Worm (Caenorhabditis elegans): Measurements from ENCODE around the gene hsp-3.

Gene hsp-3

DNA sequence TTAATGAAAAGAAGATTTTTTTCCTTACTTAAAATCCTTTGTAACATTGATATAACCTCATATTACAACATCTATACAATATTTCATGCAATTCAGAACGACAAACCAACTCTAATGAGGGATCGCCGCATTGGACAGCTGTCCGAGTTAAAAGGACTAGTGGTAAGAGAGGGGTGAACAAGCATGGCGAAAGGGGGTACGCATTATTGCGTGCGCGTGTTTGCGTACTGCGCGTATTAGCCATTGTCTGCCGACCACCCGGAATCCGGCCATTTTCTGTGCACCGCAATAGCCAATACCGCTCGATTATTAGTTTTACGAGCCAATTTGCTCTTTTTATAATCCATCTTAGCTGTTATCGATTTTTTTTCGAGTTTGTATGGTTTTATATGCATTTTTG, 5.6 kb upstream of the hsp-3 start, which contains the start of gene C15H9.4:
Gene C15H9.4 (plus strand): TSS at position 93 of the 400 bp plus-strand sequence.
- TF ChIP-seq unc-62 (GFP tag; optimal IDR thresholded peaks at IDR 0.05), result no peak

DNA sequence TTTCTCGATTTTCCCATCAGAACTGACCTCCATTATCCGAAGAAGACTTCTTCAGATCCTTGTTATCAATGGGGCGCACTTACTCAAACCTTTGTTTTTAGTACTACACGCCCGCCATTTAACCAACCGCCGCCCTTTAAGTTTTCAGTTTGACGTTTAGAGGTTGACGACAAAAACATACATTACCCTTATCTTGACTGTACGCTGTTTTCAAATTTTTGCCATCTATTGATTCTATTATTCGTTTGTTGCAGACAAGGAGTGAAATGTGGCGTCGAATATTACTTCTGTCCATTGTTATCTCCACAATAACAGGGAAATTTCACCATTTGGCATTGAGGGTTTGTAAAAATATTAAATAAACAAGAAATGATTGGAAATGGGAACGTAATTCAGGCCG, 1.1 kb upstream of the hsp-3 start, which contains the start of gene C15H9.5:
Gene C15H9.5 (plus strand): TSS at position 255 of the 400 bp plus-strand sequence.
- TF ChIP-seq unc-62 (GFP tag; optimal IDR thresholded peaks at IDR 0.05), result no peak

DNA sequence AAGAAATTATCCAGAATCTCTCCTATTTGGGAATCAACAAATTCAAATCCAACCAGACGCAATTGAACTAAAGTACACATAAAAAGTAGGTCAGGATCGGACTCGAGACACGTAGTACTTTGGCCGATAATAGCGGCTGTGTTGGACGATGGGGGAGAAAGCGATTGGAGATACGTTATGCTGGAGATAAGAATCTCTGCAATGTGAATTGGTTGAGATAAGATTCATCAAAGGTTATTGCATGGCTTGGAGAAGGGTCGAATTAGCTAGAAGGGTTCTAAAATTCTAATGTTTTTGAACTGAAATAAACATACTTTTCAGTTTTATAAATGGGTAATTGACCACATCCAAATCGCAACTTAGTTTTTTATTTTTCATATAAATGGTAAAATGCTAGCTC, 609 bp upstream of the hsp-3 start:
- TF ChIP-seq unc-62 (GFP tag; optimal IDR thresholded peaks at IDR 0.05), result no peak

DNA sequence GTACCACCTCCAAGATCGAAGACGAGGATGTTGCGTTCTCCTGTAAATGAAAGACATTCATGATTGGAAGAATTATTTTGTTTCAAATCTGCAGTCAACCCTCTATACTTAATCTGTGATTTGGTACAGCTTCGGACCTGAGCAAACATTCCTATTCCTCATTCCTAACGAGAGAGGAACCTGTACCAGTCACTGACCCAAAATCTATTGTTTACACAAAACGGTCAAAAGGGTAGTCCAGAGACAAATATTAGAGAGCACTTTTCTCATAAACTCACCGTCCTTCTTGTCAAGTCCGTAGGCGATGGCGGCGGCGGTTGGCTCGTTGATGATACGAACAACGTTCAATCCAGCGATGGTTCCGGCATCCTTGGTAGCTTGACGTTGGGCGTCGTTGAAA, 1.1 kb downstream of the hsp-3 start:
- no peak for TF ChIP-seq unc-62 (GFP tag; optimal IDR thresholded peaks at IDR 0.05)

DNA sequence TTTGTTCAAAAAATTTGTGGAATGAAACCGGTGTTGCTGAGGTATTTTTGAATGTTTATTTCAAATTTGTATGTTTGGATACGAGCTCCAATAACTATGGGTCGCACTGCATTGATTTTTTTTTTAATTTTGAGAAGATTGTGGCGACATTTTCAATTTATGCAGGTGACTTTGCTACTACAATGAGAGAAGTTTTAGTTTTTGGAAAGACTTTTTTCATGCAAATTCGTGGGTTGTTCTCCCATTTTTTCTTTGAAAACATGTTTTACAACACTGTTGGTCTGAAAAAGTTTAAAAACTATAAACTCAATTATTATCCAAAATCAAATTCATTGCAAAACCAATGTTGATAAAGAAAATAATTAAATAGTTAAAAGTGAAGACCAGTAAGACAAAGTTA, 3.2 kb downstream of the hsp-3 start:
- TF ChIP-seq unc-62 (GFP tag; optimal IDR thresholded peaks at IDR 0.05), result no peak

DNA sequence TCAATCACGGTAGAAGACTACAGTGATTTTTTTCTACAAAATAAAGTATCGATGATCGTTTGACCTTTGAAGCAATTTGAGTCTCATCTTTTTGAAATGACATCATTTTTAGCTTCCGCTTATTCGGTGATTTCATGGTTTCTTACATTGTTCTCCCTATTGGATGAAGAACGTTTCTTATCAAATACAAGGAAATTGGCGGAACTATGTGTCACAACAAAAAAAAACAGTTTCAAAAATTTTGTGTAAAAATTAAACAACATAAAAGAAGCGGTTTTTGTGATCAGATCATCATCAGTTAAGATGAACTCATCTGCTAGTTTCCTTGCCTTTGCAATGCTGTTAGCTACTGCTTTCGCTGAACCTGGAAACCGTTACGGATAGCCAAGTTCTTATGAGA, 4.2 kb downstream of the hsp-3 start, which contains the start of gene C45B2.8:
Gene C45B2.8 (plus strand): TSS at position 301 of the 400 bp plus-strand sequence.
- TF ChIP-seq unc-62 (GFP tag; optimal IDR thresholded peaks at IDR 0.05), result no peak

DNA sequence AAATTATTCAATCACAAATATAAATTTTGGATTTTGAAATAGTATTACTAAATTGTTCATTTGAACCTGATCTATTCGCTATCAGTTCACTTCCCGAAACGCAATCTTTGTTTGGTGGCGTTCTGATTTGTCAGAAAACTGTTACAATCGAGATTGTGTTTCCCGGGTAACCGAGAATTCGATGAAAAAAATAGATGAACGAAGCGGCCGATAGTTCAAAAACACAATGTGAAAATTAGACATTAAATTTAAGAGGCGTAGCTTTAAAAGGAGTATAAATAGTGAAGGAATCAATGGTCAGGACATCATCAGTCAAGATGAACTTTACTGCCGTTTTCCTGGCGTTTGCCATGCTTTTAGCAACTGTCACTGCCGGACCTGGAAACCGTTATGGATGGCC, 6.1 kb downstream of the hsp-3 start, which contains the start of gene C45B2.1:
Gene C45B2.1 (plus strand): TSS at position 301 of the 400 bp plus-strand sequence.
- TF ChIP-seq unc-62 (GFP tag; optimal IDR thresholded peaks at IDR 0.05), result no peak

DNA sequence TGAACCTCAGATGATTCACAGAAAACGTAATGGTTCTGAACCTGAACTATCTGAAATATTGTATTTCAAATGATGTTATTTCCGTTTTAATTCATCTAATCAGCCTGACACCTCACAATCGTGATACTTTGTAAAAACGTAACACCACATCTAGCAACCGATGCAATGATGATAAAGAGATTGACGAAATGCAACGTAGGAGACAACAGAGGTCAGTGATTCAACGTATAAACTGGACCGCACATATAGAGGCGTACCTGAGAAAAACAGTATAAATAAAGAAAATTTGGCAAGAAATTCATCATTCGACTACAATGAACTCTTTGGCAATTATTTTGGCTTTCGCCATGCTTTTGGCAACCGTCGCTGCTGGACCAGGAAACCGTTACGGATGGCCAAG, 7.5 kb downstream of the hsp-3 start, which contains the start of gene C45B2.2:
Gene C45B2.2 (plus strand): TSS at position 301 of the 400 bp plus-strand sequence.
- TF ChIP-seq unc-62 (GFP tag; optimal IDR thresholded peaks at IDR 0.05), result no peak

DNA sequence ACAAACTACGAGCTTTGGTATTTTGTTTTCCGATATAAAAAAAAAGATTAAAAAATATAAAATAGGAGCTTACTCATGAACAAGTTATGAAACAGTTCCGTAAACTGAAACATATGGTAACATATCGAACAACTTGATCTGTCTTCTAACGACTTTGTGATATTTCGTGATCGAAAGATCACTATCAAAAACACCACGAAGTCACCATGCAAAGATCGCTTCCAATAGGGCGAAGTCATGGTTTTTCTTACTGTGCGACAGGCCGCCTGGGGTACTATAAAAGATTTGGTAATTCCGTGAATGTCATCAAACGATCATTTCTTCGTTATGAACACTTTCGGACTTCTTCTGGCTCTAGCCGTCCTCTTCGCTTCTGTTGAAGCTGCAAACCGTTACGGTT, 9.3 kb downstream of the hsp-3 start, which contains the start of gene C45B2.3:
Gene C45B2.3 (plus strand): TSS at position 301 of the 400 bp plus-strand sequence.
- TF ChIP-seq unc-62 (GFP tag; optimal IDR thresholded peaks at IDR 0.05), result no peak

DNA sequence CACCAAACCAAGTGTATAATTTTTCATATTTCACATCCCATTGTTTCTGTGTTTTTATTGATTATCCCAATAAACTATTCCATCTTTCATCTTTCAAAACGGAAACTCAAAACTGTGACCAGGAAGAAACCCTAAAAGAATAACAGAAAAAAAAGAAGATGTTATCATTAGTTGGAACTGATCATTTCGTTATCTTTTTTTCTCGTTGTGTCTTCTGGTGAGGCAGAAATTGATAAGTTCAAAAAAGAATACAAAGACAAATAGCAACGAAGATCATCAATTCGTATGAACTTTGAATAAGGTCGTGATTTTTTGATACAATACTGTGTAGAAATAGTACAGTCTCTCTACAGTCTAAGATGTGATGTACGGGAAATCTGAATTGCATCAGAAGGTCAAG, 10.1 kb downstream of the hsp-3 start:
- no peak for TF ChIP-seq unc-62 (GFP tag; optimal IDR thresholded peaks at IDR 0.05)

DNA sequence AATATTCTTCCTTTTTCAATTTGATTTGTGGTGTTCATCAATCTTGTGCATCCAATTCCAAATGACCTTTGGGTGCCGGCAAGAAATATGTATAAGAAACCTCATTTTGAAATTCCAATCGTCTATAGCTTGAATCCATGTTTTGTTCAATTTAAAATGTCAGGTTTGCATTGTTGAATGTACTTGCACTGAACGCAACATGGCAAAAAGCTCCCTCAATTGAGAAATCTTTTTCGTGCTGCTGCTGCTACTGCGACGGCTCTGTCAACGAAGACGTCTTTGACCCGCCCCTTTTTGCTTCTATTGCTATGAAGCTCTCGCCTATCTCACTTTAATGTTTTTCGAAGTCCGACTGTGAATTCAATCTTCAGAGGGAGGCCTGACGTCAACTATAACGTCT, 16.7 kb downstream of the hsp-3 start, which contains the start of gene lgc-58:
Gene lgc-58 (plus strand): TSS at position 301 of the 400 bp plus-strand sequence.
- no peak for TF ChIP-seq unc-62 (GFP tag; optimal IDR thresholded peaks at IDR 0.05)

DNA sequence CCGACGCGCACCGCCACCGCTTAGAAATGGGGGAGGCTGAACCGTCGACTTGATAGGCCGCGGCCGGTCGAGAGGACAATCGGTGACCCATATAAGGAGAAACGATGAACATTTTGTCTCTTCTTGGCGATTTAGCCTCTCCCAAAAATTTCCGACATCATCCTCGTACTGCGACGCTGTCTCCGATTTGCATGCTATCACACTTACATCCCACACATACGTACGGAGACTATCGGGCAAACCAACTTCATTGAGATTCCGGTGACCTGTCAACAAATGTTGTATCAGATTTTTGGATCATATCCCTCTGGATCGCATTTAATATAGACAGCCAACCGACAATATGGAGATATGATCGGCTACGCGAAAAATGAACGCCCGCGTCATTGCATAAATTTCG, 25.3 kb downstream of the hsp-3 start:
- no peak for TF ChIP-seq unc-62 (GFP tag; optimal IDR thresholded peaks at IDR 0.05)

DNA sequence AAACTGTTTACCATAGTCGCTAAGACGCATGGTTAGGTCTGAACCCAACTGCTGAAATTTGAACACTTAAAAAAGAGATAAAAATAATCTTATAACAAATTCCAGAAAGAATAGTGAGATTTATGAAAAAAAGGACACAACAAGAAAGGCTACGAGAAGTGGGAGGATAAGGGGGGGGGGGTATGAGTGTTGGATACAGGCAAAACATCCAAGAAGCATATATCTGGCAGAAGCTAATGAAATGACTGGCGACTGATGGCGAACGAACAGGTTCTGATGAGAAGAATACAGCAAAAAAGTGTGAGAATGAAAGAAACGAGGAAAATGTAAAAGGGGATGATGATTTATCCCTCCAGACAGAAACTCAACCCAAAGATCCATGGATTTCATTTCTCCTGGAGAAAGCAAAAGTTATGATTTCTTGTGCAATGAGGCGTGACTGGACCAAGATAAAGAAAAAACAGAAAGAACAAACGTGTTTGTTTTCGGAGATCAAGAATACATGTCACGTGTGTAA, 25.9 kb downstream of the hsp-3 start, which contains the start of gene ptr-4:
Gene ptr-4 (minus strand): TSS at position 51 of the 517 bp plus-strand sequence.
- no peak for TF ChIP-seq unc-62 (GFP tag; optimal IDR thresholded peaks at IDR 0.05)

DNA sequence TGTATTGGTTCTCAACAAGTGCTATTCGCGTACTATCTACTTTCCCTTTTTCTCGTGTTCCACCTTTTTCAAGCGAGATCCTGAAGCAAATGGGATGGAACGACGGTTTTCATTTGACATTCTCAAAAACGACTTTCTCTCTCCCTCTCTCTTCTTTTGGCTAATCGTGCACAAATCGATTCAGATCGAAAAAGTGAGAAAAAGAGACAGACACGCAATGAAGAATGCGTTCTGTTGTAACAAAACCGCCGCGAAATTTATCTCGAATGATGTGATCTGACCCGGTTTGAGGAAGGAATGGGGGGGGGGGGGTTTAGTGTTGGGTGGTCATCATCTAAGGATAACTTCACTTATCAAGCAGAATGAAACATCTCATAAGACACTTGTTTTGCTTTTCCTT, 27.5 kb downstream of the hsp-3 start:
- no peak for TF ChIP-seq unc-62 (GFP tag; optimal IDR thresholded peaks at IDR 0.05)

DNA sequence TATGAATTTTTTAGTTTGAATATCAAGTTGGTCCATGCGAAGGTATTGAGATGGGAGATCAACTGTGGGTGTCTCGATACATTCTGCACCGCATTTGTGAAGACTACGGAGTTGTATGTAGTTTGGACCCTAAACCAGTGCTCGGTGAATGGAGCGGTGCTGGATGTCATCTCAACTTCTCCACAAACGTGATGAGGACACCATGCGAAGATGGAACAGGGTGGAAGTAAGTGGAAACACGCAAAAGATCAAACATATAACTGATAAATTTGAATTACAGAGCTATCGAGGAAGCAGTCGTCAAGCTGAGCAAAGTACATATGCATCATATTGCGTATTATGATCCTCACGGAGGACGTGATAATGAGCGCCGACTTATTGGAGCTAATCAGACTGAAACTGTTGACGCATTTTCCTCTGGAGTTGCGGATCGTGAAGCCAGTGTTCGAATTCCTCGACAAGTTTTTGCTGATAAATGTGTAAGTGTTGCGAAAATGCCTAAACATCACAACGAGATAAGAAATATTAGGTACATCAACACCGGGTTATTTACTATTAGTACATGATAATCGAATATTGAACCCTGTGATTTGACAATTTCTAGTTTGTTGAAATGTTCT, 32.7 kb downstream of the hsp-3 start:
- no peak for TF ChIP-seq unc-62 (GFP tag; optimal IDR thresholded peaks at IDR 0.05)

DNA sequence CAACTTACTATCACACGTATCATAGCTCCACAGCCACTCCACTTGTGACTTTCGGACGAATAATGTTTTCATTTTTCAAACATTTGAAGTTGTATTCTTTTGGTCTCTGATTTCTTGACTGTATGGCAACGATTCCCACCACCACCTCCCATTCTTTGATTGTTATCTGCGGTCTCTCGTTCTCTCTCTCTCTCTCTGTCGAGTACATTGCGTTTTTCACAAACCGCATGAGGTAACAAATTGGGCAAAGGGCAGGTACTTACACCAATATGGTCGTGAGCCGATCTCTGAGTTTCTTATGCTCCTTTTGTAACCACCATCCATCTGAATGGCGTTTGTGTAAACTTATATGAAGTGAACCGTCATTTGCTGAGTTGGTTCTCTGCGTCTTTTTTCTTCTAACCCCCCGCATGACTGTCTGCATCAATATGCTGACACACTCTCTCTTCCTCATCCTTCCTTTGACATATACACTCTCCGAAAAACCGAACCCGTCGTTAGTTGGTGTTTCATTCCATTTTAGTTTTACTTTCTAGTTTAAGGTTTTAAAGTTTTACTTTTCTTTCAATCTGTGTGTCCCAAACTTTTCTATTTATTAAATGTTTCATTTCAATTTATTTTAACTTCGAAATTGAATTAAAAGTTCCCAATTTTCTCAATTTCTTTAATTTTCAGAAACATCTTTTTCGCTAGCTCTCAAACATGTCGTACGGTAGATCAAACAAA, 34.2 kb downstream of the hsp-3 start, which contains the start of gene gln-1:
Gene gln-1 (plus strand): TSS at position 676 of the 726 bp plus-strand sequence.
- TF ChIP-seq unc-62 (GFP tag; optimal IDR thresholded peaks at IDR 0.05), result no peak
